Worm (Caenorhabditis elegans): ENCODE data around the gene exo-1.

DNA sequence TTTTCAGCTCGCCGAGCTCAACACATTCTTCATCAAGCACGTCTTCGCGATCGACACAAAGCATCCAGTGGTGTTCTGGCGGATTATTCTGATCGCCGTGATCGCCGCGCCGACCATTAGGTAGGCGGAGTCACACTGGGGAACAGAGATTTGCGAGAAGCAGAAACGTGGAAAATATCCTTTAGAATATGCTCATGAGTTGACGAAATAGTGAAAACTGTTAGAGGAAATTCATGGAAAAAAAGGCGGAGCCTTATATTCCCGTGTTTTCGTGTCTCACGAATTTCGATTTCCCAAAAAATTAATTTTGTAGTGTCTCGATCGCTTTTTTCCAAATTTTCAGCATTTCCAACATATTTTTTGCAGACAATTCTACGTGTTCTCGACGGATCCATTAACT is 51.2 kb downstream of the exo-1 start:
- no peak for TF ChIP-seq unc-62 (GFP tag; optimal IDR thresholded peaks at IDR 0.05)
- TF ChIP-seq pha-4 (tag; optimal IDR thresholded peaks at IDR 0.05), result no peak
- TF ChIP-seq madf-6 (GFP tag; IDR thresholded peaks at IDR 0.05), result no peak
- no peak for TF ChIP-seq dpl-1 (GFP tag; optimal IDR thresholded peaks at IDR 0.05)
- TF ChIP-seq dox-1 (GFP tag; IDR thresholded peaks at IDR 0.05), result no peak
- no peak for TF ChIP-seq nfyb-1 (GFP tag; IDR thresholded peaks at IDR 0.05)
- TF ChIP-seq ama-1 (optimal IDR thresholded peaks at IDR 0.05), result no peak
- no peak for TF ChIP-seq ama-1 (GFP tag; optimal IDR thresholded peaks at IDR 0.05)
- TF ChIP-seq nhr-120 (GFP tag; IDR thresholded peaks at IDR 0.05), result no peak
- no peak for TF ChIP-seq snpc-4 (GFP tag; optimal IDR thresholded peaks at IDR 0.05)
- no peak for TF ChIP-seq snpc-4 (tag; optimal IDR thresholded peaks at IDR 0.05)
- no peak for TF ChIP-seq F55B11.4 (tag; optimal IDR thresholded peaks at IDR 0.05; ENCODE audit: borderline replicate concordance, insufficient read depth)

All from whole organism, young adult.